Fruit fly (Drosophila melanogaster) whole organism, adult: Measurements from ENCODE around the gene Cpr65Ay.

ENCODE experiments used
- bab1 ChIP-seq: fragments of 200-800 bp; sonication (Bioruptor generic); optimal IDR thresholded peaks from 3 replicates; lab custom pipeline; 2019; ENCODE audit warnings: missing biosample characterization, mild to moderate bottlenecking, missing genetic modification characterization, moderate library complexity
- kay ChIP-seq: fragments of 200-800 bp; sonication (Bioruptor generic); peaks from one replicate; lab custom pipeline; 2016; ENCODE audit warnings: missing biosample characterization, missing genetic modification characterization, borderline replicate concordance

DNA sequence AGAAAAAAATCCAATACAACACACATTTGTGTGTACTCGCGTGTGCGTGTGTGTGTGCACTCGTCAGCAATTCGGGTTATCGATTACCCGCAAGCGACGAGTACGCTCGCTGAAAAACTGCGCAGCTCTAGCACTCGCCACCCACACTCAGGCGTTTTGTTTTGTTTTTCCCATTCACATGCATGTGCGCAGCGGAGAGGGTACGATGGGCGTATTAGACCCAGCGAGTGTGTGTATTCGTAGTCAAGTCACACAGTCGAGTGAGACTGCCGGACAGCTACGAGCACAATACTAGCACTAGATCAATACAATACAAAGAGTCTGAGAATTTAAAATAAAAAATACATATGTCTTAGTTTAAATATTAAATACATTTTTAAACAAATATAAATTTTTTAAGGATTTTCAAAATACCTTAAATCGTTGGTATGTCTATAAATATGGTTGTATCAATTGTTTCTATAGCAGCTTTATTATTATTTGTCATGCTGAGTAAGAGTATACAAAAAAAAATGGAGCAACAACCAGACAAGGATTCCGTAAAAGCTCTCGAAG is 26.5 kb upstream of the Cpr65Ay start, which contains the start of the genes D19B and CG43293:
- TF ChIP-seq bab1 (GFP tag; lab: Kevin White, UChicago) (peak; percentile 84), kay (no peak)
